Fruit fly (Drosophila melanogaster): ENCODE data around the gene Alp12.

The Alp12 gene

dm6 chr2L:19416602-19417497 is 7.0 kb upstream of the Alp12 start, which contains the start of gene Lectin-galC1 (continued):
- peak; percentile 61 for TF ChIP-seq E2f2 (GFP tag; IDR thresholded peaks at IDR 0.05)
- TF ChIP-seq Side (GFP tag; optimal IDR thresholded peaks at IDR 0.05), result peak; percentile 87

dm6 chr2L:19418017-19418416 is 5.8 kb upstream of the Alp12 start, which contains the start of gene lectin-37Da:
Gene lectin-37Da, plus strand, starts transcription at chr2L:19418317.
- no peak for TF ChIP-seq Oli (tag; optimal IDR thresholded peaks at IDR 0.05)
- TF ChIP-seq CG17912 (GFP tag; optimal IDR thresholded peaks at IDR 0.05), result no peak
- TF ChIP-seq CG5953 (GFP tag; IDR thresholded peaks at IDR 0.05), result no peak
- no peak for TF ChIP-seq CG10431 (GFP tag; optimal IDR thresholded peaks at IDR 0.05)
- TF ChIP-seq PHDP (tag; optimal IDR thresholded peaks at IDR 0.05), result no peak
- TF ChIP-seq CG13296 (GFP tag; optimal IDR thresholded peaks at IDR 0.05), result no peak
- TF ChIP-seq Atf3 (GFP tag; optimal IDR thresholded peaks at IDR 0.05), result no peak
- TF ChIP-seq trem (tag; optimal IDR thresholded peaks at IDR 0.05), result no peak
- TF ChIP-seq kni (GFP tag; optimal IDR thresholded peaks at IDR 0.05), result no peak
- TF ChIP-seq CG9817 (tag; optimal IDR thresholded peaks at IDR 0.05), result no peak
- no peak for TF ChIP-seq Fer1 (GFP tag; optimal IDR thresholded peaks at IDR 0.05)
- TF ChIP-seq CG11398 (GFP tag; optimal IDR thresholded peaks at IDR 0.05), result no peak
- TF ChIP-seq Mad (GFP tag; optimal IDR thresholded peaks at IDR 0.05), result no peak
- no peak for TF ChIP-seq CG18262 (tag; optimal IDR thresholded peaks at IDR 0.05)
- TF ChIP-seq slp2 (GFP tag; optimal IDR thresholded peaks at IDR 0.05), result no peak
- no peak for TF ChIP-seq sna (GFP tag; IDR thresholded peaks at IDR 0.05; ENCODE audit: partially characterized antibody)
- TF ChIP-seq D19B (GFP tag; optimal IDR thresholded peaks at IDR 0.05), result no peak

dm6 chr2L:19418872-19419271 is 5.0 kb upstream of the Alp12 start, which contains the start of gene lectin-37Db:
Gene lectin-37Db, plus strand, starts transcription at chr2L:19419075.
- TF ChIP-seq CG11093 (GFP tag; IDR thresholded peaks at IDR 0.05), result no peak
- TF ChIP-seq Ets65A (GFP tag), result peak; percentile 56

- TF ChIP-seq nom (GFP tag; optimal IDR thresholded peaks at IDR 0.05), result no peak
- peak; percentile 19; the same call in 1 of the 2 replicates for TF ChIP-seq CG14014 (GFP tag; IDR thresholded peaks at IDR 0.05)
- peak; percentile 12 for TF ChIP-seq grn (GFP tag; optimal IDR thresholded peaks at IDR 0.05)
- TF ChIP-seq Nf-YB (GFP tag; optimal IDR thresholded peaks at IDR 0.05), result peak; percentile 65
- TF ChIP-seq sd (tag; optimal IDR thresholded peaks at IDR 0.05), result peak; percentile 94
- TF ChIP-seq GATAe (GFP tag; conservative IDR thresholded peaks at IDR 0.05), result peak; percentile 62
- TF ChIP-seq CG4328 (GFP tag; optimal IDR thresholded peaks at IDR 0.05), result peak; percentile 28
- peak; percentile 61 for TF ChIP-seq exex (tag; optimal IDR thresholded peaks at IDR 0.05)
- 0 out of 2 replicates have a peak, but pooled peaks have one; percentile 18 for TF ChIP-seq CG17328 (GFP tag; IDR thresholded peaks at IDR 0.05)
- TF ChIP-seq Deaf1 (tag; optimal IDR thresholded peaks at IDR 0.05), result peak; percentile 32
- peak; percentile 65 for TF ChIP-seq CG12769 (tag; optimal IDR thresholded peaks at IDR 0.05)
- peak; percentile 91 for TF ChIP-seq sug (tag; optimal IDR thresholded peaks at IDR 0.05)
- peak; percentile 37 for TF ChIP-seq CG34376 (GFP tag; optimal IDR thresholded peaks at IDR 0.05)
- TF ChIP-seq CG17568 (GFP tag; optimal IDR thresholded peaks at IDR 0.05), result no peak
- no peak for TF ChIP-seq pum (GFP tag; optimal IDR thresholded peaks at IDR 0.05)
- TF ChIP-seq Nf-YC (tag; optimal IDR thresholded peaks at IDR 0.05), result peak; percentile 75
- no peak for TF ChIP-seq CG43689 (GFP tag; IDR thresholded peaks at IDR 0.05)
- peak; percentile 16 for TF ChIP-seq lab (GFP tag; optimal IDR thresholded peaks at IDR 0.05)
- TF ChIP-seq sr (GFP tag; IDR thresholded peaks at IDR 0.05), result peak; percentile 69; the same call in 2 of the 3 replicates
- 0 out of 2 replicates have a peak, but pooled peaks have one; percentile 11 for TF ChIP-seq CG32532 (GFP tag; IDR thresholded peaks at IDR 0.05)
- TF ChIP-seq CG2678 (tag; optimal IDR thresholded peaks at IDR 0.05), result peak; percentile 3
- peak; percentile 40 for TF ChIP-seq ftz-f1 (GFP tag; optimal IDR thresholded peaks at IDR 0.05)
- peak in 1 of 2 experiments; percentile 18 for TF ChIP-seq Hr78 (GFP tag; optimal IDR thresholded peaks at IDR 0.05)
Observed at dm6 chr2L:19421573-19421972, 2.3 kb upstream of the Alp12 start.

Measured in whole organism, embryonic.